Worm (Caenorhabditis elegans) whole organism, mixed stage, embryonic: Measurements from ENCODE around the gene egl-18.

Source experiments
- ceh-39 ChIP-seq: fragments of 150-350 bp; optimal IDR thresholded peaks from 2 replicates; lab custom pipeline; 2014; ENCODE audit warnings: missing biosample characterization, missing genetic modification characterization
- ceh-43 ChIP-seq: fragments of 200-800 bp; sonication (Bioruptor generic); optimal IDR thresholded peaks from 2 replicates; lab custom pipeline; 2018; ENCODE audit warnings: mild to moderate bottlenecking, missing genetic modification characterization, moderate library complexity, missing compliant biosample characterization
- elt-3 ChIP-seq: fragments of 150-350 bp; optimal IDR thresholded peaks from 2 replicates; lab custom pipeline; 2014; ENCODE audit warnings: missing biosample characterization, missing genetic modification characterization
- flh-1 ChIP-seq: fragments of 200-800 bp; sonication (Bioruptor generic); optimal IDR thresholded peaks from 2 replicates; lab custom pipeline; 2018; ENCODE audit warnings: mild to moderate bottlenecking, missing genetic modification characterization, moderate library complexity, missing compliant biosample characterization
- mep-1 ChIP-seq: fragments of 150-350 bp; optimal IDR thresholded peaks from 2 replicates; lab custom pipeline; 2017; ENCODE audit warnings: missing biosample characterization, missing genetic modification reagents, missing genetic modification characterization, inconsistent platforms
- nhr-237 ChIP-seq: fragments of 150-350 bp; optimal IDR thresholded peaks from 2 replicates; lab custom pipeline; 2014; ENCODE audit warnings: missing biosample characterization, missing genetic modification characterization
- nhr-76 ChIP-seq: sonication (generic microtip); optimal IDR thresholded peaks from 2 replicates; lab custom pipeline; 2017; ENCODE audit warnings: missing biosample characterization, missing genetic modification characterization
- snpc-4 ChIP-seq: fragments of 150-350 bp; optimal IDR thresholded peaks from 2 replicates; lab custom pipeline; 2014; ENCODE audit warnings: missing biosample characterization, missing genetic modification characterization
- unc-39 ChIP-seq: fragments of 150-350 bp; optimal IDR thresholded peaks from 2 replicates; lab custom pipeline; 2014; ENCODE audit warnings: missing biosample characterization, missing genetic modification characterization
- zip-8 ChIP-seq: fragments of 150-350 bp; optimal IDR thresholded peaks from 2 replicates; lab custom pipeline; 2014; ENCODE audit warnings: missing biosample characterization, missing genetic modification characterization

DNA sequence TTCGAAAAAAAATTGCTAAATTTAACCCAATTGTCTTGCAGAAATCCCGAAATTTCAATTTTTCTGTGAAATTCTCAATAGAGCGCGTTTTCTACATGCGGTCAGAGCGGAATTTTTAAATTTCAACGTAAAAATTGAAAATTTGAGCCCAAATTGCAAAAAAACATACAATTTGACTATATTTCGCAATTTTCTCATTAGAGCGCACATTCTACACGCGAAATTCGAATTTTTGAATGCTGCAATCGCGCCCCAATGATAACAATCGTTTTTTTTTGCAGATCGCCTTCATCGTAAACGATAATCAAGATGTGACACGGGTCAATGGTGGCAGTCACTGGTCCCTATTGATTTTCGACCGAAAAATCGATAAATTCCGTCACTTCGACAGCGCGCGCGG, 61.9 kb downstream of the egl-18 start:
- TF ChIP-seq flh-1 (no peak), unc-39 (tag; lab: Kevin White, UChicago) (no peak), zip-8 (no peak), ceh-43 (no peak), mep-1 (tag; lab: Kevin White, UChicago) (no peak), snpc-4 (tag; lab: Kevin White, UChicago) (no peak), elt-3 (tag; lab: Kevin White, UChicago) (no peak), nhr-237 (tag; lab: Kevin White, UChicago) (no peak), nhr-76 (no peak), ceh-39 (tag; lab: Kevin White, UChicago) (no peak)
